Worm (Caenorhabditis elegans) whole organism, young adult: ENCODE results near the gene Y82E9BR.20.
A peak's percentile ranks its signal among the peaks of the same experiment; 100 is the strongest.

ENCODE experiments used
- B0019.2 ChIP-seq: fragments of 200-800 bp; sonication (Bioruptor generic); conservative IDR thresholded peaks from 2 replicates; pipeline ENCODE4 v1.3.6; 2022; ENCODE audit warnings: missing genetic modification reagents, missing genetic modification characterization, missing compliant biosample characterization
- B0261.1 ChIP-seq: sonication (generic microtip); optimal IDR thresholded peaks from 2 replicates; lab custom pipeline; 2016; ENCODE audit warnings: mild to moderate bottlenecking, missing genetic modification characterization, moderate library complexity, missing compliant biosample characterization
- D2030.7 ChIP-seq: fragments of 200-800 bp; sonication (Bioruptor generic); IDR thresholded peaks from 2 replicates; pipeline ENCODE4 v1.3.6; 2022; ENCODE audit warnings: missing genetic modification reagents, missing genetic modification characterization, missing compliant biosample characterization
- F33H1.4 ChIP-seq: fragments of 200-800 bp; sonication (Bioruptor generic); IDR thresholded peaks from 2 replicates; pipeline ENCODE4 v1.3.6; 2022; ENCODE audit warnings: missing genetic modification reagents, missing genetic modification characterization, missing compliant biosample characterization
- F37B4.10 ChIP-seq: fragments of 200-800 bp; sonication (Bioruptor generic); IDR thresholded peaks from 2 replicates; pipeline ENCODE4 v1.3.6; 2022; ENCODE audit warnings: missing genetic modification characterization, missing compliant biosample characterization
- F39B2.1 ChIP-seq: fragments of 200-800 bp; sonication (Bioruptor generic); IDR thresholded peaks from 2 replicates; pipeline ENCODE4 v1.3.6; 2022; ENCODE audit warnings: missing genetic modification reagents, missing genetic modification characterization, missing compliant biosample characterization
- F57C9.4 ChIP-seq: sonication (generic microtip); optimal IDR thresholded peaks from 2 replicates; lab custom pipeline; 2017; ENCODE audit warnings: mild to moderate bottlenecking, missing genetic modification characterization, missing compliant biosample characterization
- K11D2.4 ChIP-seq: fragments of 200-800 bp; sonication (Bioruptor generic); IDR thresholded peaks from 2 replicates; pipeline ENCODE4 v1.3.6; 2022; ENCODE audit warnings: missing genetic modification reagents, missing genetic modification characterization, missing compliant biosample characterization
- K12H6.12 ChIP-seq: fragments of 200-800 bp; sonication (Bioruptor generic); optimal IDR thresholded peaks from 2 replicates; lab custom pipeline; 2018; ENCODE audit warnings: mild to moderate bottlenecking, missing genetic modification characterization, missing compliant biosample characterization
- T07F8.4 ChIP-seq: sonication (generic microtip); optimal IDR thresholded peaks from 2 replicates; lab custom pipeline; 2016; ENCODE audit warnings: mild to moderate bottlenecking, missing genetic modification characterization, moderate library complexity, missing compliant biosample characterization
- Y53F4B.3 ChIP-seq: fragments of 200-800 bp; sonication (Bioruptor generic); IDR thresholded peaks from 2 replicates; pipeline ENCODE4 v1.3.6; 2022; ENCODE audit warnings: missing genetic modification reagents, missing genetic modification characterization, missing compliant biosample characterization
- Y56A3A.18 ChIP-seq: fragments of 200-800 bp; sonication (Bioruptor generic); IDR thresholded peaks from 2 replicates; pipeline ENCODE4 v1.3.6; 2022; ENCODE audit warnings: missing genetic modification reagents, missing genetic modification characterization, missing compliant biosample characterization
- Y67H2A.10 ChIP-seq: fragments of 200-800 bp; sonication (Bioruptor generic); conservative IDR thresholded peaks from 2 replicates; pipeline ENCODE4 v1.3.6; 2022; ENCODE audit warnings: missing genetic modification reagents, missing genetic modification characterization, missing compliant biosample characterization
- Y79H2A.3 ChIP-seq: fragments of 200-800 bp; sonication (Bioruptor generic); conservative IDR thresholded peaks from 2 replicates; pipeline ENCODE4 v1.3.6; 2022; ENCODE audit warnings: missing genetic modification reagents, missing genetic modification characterization, missing compliant biosample characterization
- Y95B8A.8 ChIP-seq: fragments of 200-800 bp; sonication (Bioruptor generic); IDR thresholded peaks from 2 replicates; pipeline ENCODE4 v1.3.6; 2022; ENCODE audit warnings: missing genetic modification reagents, missing genetic modification characterization, missing compliant biosample characterization
- akir-1 ChIP-seq: fragments of 200-800 bp; sonication (Bioruptor generic); optimal IDR thresholded peaks from 2 replicates; lab custom pipeline; 2018; ENCODE audit warnings: mild to moderate bottlenecking, missing genetic modification characterization, moderate library complexity, missing compliant biosample characterization
- attf-5 ChIP-seq: fragments of 200-800 bp; sonication (Bioruptor generic); optimal IDR thresholded peaks from 2 replicates; lab custom pipeline; 2018; ENCODE audit warnings: mild to moderate bottlenecking, missing genetic modification characterization, missing compliant biosample characterization
- attf-6 ChIP-seq: fragments of 200-800 bp; sonication (Bioruptor generic); IDR thresholded peaks from 2 replicates; pipeline ENCODE4 v1.3.6; 2022; ENCODE audit warnings: missing genetic modification reagents, missing genetic modification characterization, missing compliant biosample characterization
- cebp-1 ChIP-seq, 2 experiments: fragments of 200-800 bp in 1 of 2; sonication (Bioruptor generic) in 1 of 2; sonication (generic microtip) in 1 of 2; IDR thresholded peaks in 1 of 2; optimal IDR thresholded peaks in 1 of 2; 2 replicates each; pipeline versions ENCODE4 v1.3.6 to Lab custom; 2017 to 2022; ENCODE audit warnings: missing compliant biosample characterization in 2 of 2, missing genetic modification characterization in 2 of 2, mild to moderate bottlenecking in 1 of 2, missing genetic modification reagents in 1 of 2, moderate library complexity in 1 of 2
- ceh-27 ChIP-seq: fragments of 200-800 bp; sonication (Bioruptor generic); optimal IDR thresholded peaks from 2 replicates; lab custom pipeline; 2018; ENCODE audit warnings: mild to moderate bottlenecking, missing genetic modification characterization, moderate library complexity, missing compliant biosample characterization
- ceh-40 ChIP-seq: fragments of 200-800 bp; sonication (Bioruptor generic); IDR thresholded peaks from 2 replicates; pipeline ENCODE4 v1.3.6; 2022; ENCODE audit warnings: missing genetic modification characterization, missing compliant biosample characterization
- ceh-79 ChIP-seq: sonication (generic microtip); optimal IDR thresholded peaks from 2 replicates; lab custom pipeline; 2017; ENCODE audit warnings: mild to moderate bottlenecking, missing genetic modification characterization, missing compliant biosample characterization
- dpff-1 ChIP-seq: sonication (generic microtip); optimal IDR thresholded peaks from 2 replicates; lab custom pipeline; 2017; ENCODE audit warnings: mild to moderate bottlenecking, missing genetic modification characterization, missing compliant biosample characterization
- dpl-1 ChIP-seq: fragments of 150-350 bp; optimal IDR thresholded peaks from 2 replicates; lab custom pipeline; 2014; ENCODE audit warnings: missing biosample characterization, missing genetic modification reagents, missing genetic modification characterization
- egl-44 ChIP-seq: fragments of 200-800 bp; sonication (Bioruptor generic); IDR thresholded peaks from 2 replicates; pipeline ENCODE4 v1.3.6; 2022; ENCODE audit warnings: missing genetic modification reagents, missing genetic modification characterization, missing compliant biosample characterization
- egrh-3 ChIP-seq: fragments of 200-800 bp; sonication (Bioruptor generic); IDR thresholded peaks from 2 replicates; pipeline ENCODE4 v1.3.6; 2022; ENCODE audit warnings: missing genetic modification reagents, missing genetic modification characterization, missing compliant biosample characterization
- ekl-4 ChIP-seq: fragments of 200-800 bp; sonication (Bioruptor generic); IDR thresholded peaks from 2 replicates; pipeline ENCODE4 v1.3.6; 2022; ENCODE audit warnings: missing genetic modification reagents, missing genetic modification characterization, missing compliant biosample characterization
- ets-4 ChIP-seq: fragments of 200-800 bp; sonication (Bioruptor generic); optimal IDR thresholded peaks from 2 replicates; lab custom pipeline; 2018; ENCODE audit warnings: mild to moderate bottlenecking, missing genetic modification characterization, missing compliant biosample characterization
- fkh-3 ChIP-seq: sonication (generic microtip); optimal IDR thresholded peaks from 2 replicates; lab custom pipeline; 2016; ENCODE audit warnings: mild to moderate bottlenecking, missing genetic modification characterization, missing compliant biosample characterization
- him-1 ChIP-seq: sonication (generic microtip); optimal IDR thresholded peaks from 2 replicates; lab custom pipeline; 2016; ENCODE audit warnings: missing genotype, missing genetic modification reagents, missing genetic modification characterization, missing compliant biosample characterization
- hsf-1 ChIP-seq: fragments of 200-800 bp; sonication (Bioruptor generic); IDR thresholded peaks from 2 replicates; pipeline ENCODE4 v1.3.6; 2022; ENCODE audit warnings: missing genetic modification reagents, missing genetic modification characterization, missing compliant biosample characterization
- lag-1 ChIP-seq: fragments of 200-800 bp; sonication (Bioruptor generic); IDR thresholded peaks from 2 replicates; pipeline ENCODE4 v1.3.6; 2022; ENCODE audit warnings: missing genetic modification reagents, missing genetic modification characterization, missing compliant biosample characterization
- let-607 ChIP-seq, 2 experiments: fragments of 200-800 bp in 1 of 2; sonication (Bioruptor generic) in 1 of 2; sonication (generic microtip) in 1 of 2; optimal IDR thresholded peaks; 2 replicates each; lab custom pipeline; 2016 to 2018; ENCODE audit warnings: mild to moderate bottlenecking in 2 of 2, missing compliant biosample characterization in 2 of 2, missing genetic modification characterization in 2 of 2, moderate library complexity in 2 of 2, missing genotype in 1 of 2
- mes-4 ChIP-seq: sonication (generic microtip); optimal IDR thresholded peaks from 2 replicates; lab custom pipeline; 2016; ENCODE audit warnings: missing genotype, missing genetic modification characterization, missing compliant biosample characterization
- mxl-1 ChIP-seq: sonication (generic microtip); optimal IDR thresholded peaks from 2 replicates; lab custom pipeline; 2016; ENCODE audit warnings: missing genetic modification characterization, missing compliant biosample characterization
- nfya-2 ChIP-seq: fragments of 200-800 bp; sonication (Bioruptor generic); IDR thresholded peaks from 2 replicates; pipeline ENCODE4 v1.3.6; 2022; ENCODE audit warnings: missing genetic modification reagents, missing genetic modification characterization, missing compliant biosample characterization
- nfyb-1 ChIP-seq: fragments of 200-800 bp; sonication (Bioruptor generic); IDR thresholded peaks from 2 replicates; pipeline ENCODE4 v1.3.6; 2022; ENCODE audit warnings: missing genetic modification reagents, missing genetic modification characterization, missing compliant biosample characterization
- nhr-120 ChIP-seq: fragments of 200-800 bp; sonication (Bioruptor generic); IDR thresholded peaks from 2 replicates; pipeline ENCODE4 v1.3.6; 2022; ENCODE audit warnings: missing genetic modification characterization, missing compliant biosample characterization
- nhr-179 ChIP-seq: sonication (generic microtip); optimal IDR thresholded peaks from 2 replicates; lab custom pipeline; 2016; ENCODE audit warnings: mild to moderate bottlenecking, missing genetic modification characterization, missing compliant biosample characterization
- nhr-27 ChIP-seq: fragments of 200-800 bp; sonication (Bioruptor generic); optimal IDR thresholded peaks from 2 replicates; lab custom pipeline; 2018; ENCODE audit warnings: mild to moderate bottlenecking, missing genetic modification characterization, moderate library complexity, missing compliant biosample characterization
- sdz-38 ChIP-seq: sonication (generic microtip); optimal IDR thresholded peaks from 2 replicates; lab custom pipeline; 2016; ENCODE audit warnings: missing genotype, missing genetic modification characterization, missing compliant biosample characterization
- snpc-1.1 ChIP-seq: sonication (generic microtip); optimal IDR thresholded peaks from 2 replicates; lab custom pipeline; 2017; ENCODE audit warnings: missing genetic modification characterization, mild to moderate bottlenecking, missing compliant biosample characterization, antibody characterized with exemption, moderate library complexity, missing genotype, missing genetic modification reagents; ENCODE audit not compliant: insufficient read depth
- tbp1 ChIP-seq: fragments of 200-800 bp; sonication (Bioruptor generic); optimal IDR thresholded peaks from 2 replicates; lab custom pipeline; 2018; ENCODE audit warnings: mild to moderate bottlenecking, missing genetic modification characterization, missing compliant biosample characterization
- tbx-9 ChIP-seq: sonication (generic microtip); optimal IDR thresholded peaks from 2 replicates; lab custom pipeline; 2016; ENCODE audit warnings: borderline replicate concordance, missing genetic modification characterization, inconsistent platforms, missing compliant biosample characterization
- unc-62 ChIP-seq: fragments of 150-350 bp; optimal IDR thresholded peaks from 2 replicates; lab custom pipeline; 2014; ENCODE audit warnings: missing biosample characterization, missing genetic modification reagents, missing genetic modification characterization
- ztf-18 ChIP-seq: sonication (generic microtip); optimal IDR thresholded peaks from 2 replicates; lab custom pipeline; 2016; ENCODE audit warnings: missing genotype, mild to moderate bottlenecking, missing genetic modification characterization, missing compliant biosample characterization
- ztf-6 ChIP-seq: fragments of 200-800 bp; sonication (Bioruptor generic); IDR thresholded peaks from 2 replicates; pipeline ENCODE4 v1.3.6; 2022; ENCODE audit warnings: missing genetic modification reagents, missing genetic modification characterization, missing compliant biosample characterization

The Y82E9BR.20 gene

DNA sequence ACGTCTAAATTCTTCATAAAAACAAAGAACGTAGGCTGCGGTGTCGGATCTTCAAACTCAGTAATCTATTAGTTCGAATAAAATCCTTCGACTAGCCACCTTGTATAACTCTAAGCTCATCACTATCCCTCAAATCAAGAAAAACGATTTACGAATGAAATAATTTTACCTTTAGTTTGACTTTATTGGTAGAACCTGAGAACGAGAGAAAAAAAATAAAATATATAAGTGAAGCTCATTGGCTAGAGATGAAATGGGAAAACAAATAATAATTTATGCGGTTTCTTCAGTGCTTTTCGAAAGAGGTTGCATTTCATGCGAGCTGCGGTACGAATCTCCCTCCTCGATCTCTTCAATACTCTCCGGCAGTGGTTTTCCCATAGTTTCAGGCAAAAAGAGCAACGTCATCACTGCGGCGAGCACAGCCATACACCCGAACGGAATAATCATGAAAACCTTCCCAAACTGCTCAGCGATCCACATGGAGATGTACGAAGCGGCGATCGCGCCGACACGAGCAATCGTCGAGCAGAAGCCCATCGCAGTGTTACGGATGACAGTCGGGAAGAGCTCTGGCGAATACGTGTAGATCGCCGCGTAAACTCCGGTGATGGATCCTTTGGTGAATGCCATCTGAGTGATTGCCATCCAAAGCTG is 45.6 kb downstream of the Y82E9BR.20 start (continued):
- peak; percentile 57; the same call in 1 of the 2 replicates for TF ChIP-seq F33H1.4 (GFP tag; lab: Robert Waterston, UW)
- peak; percentile 46 to 74 for TF ChIP-seq let-607 (tag; optimal IDR thresholded peaks at IDR 0.05; lab: Kevin White, UChicago)
- TF ChIP-seq egl-44 (GFP tag; lab: Robert Waterston, UW) = peak; percentile 47; the same call in 1 of the 2 replicates
- peak; percentile 79 for TF ChIP-seq K12H6.12 (tag; lab: Kevin White, UChicago)
- TF ChIP-seq nhr-179 = no peak
- peak; percentile 69 for TF ChIP-seq mxl-1 (tag; lab: Kevin White, UChicago)
- no peak for TF ChIP-seq akir-1 (GFP tag; lab: Kevin White, UChicago)
- TF ChIP-seq nhr-120 (GFP tag; lab: Robert Waterston, UW) = peak; percentile 72; the same call in 1 of the 2 replicates
- TF ChIP-seq tbx-9 (tag; lab: Kevin White, UChicago) = no peak
- peak; percentile 57 for TF ChIP-seq ztf-18 (tag; lab: Kevin White, UChicago)
- peak; percentile 69 for TF ChIP-seq tbp1 (GFP tag; lab: Kevin White, UChicago)
- TF ChIP-seq ekl-4 (GFP tag; lab: Robert Waterston, UW) = peak; percentile 91
- TF ChIP-seq Y95B8A.8 (GFP tag; lab: Robert Waterston, UW) = peak; percentile 85; the same call in 1 of the 2 replicates
- TF ChIP-seq unc-62 (GFP tag; lab: Kevin White, UChicago) = no peak
- no peak for TF ChIP-seq sdz-38
- TF ChIP-seq nfya-2 (GFP tag; lab: Robert Waterston, UW) = no peak; the same call in 1 of the 2 replicates
- TF ChIP-seq snpc-1.1 (tag; lab: Kevin White, UChicago) = peak; percentile 71
- peak; percentile 89 for TF ChIP-seq fkh-3
- TF ChIP-seq dpl-1 (GFP tag; lab: Kevin White, UChicago) = no peak
- TF ChIP-seq ets-4 (GFP tag; lab: Kevin White, UChicago) = no peak
- 0 out of 2 replicates have a peak, but pooled peaks have one; percentile 60 for TF ChIP-seq K11D2.4 (GFP tag; lab: Robert Waterston, UW)
- TF ChIP-seq Y67H2A.10 (GFP tag; lab: Robert Waterston, UW) = no peak
- peak; percentile 82 for TF ChIP-seq attf-6 (GFP tag; lab: Robert Waterston, UW)
- TF ChIP-seq ztf-6 (GFP tag; lab: Robert Waterston, UW) = no peak
- peak; percentile 31; the same call in 1 of the 2 replicates for TF ChIP-seq cebp-1 (GFP tag; IDR thresholded peaks at IDR 0.05; lab: Robert Waterston, UW)
- TF ChIP-seq cebp-1 (tag; optimal IDR thresholded peaks at IDR 0.05; lab: Kevin White, UChicago) = peak; percentile 80
- no peak for TF ChIP-seq egrh-3
- TF ChIP-seq ceh-27 (GFP tag; lab: Kevin White, UChicago) = no peak
- no peak for TF ChIP-seq lag-1
- TF ChIP-seq B0019.2 (GFP tag; lab: Robert Waterston, UW) = no peak
- peak; percentile 90 for TF ChIP-seq Y79H2A.3 (GFP tag; lab: Robert Waterston, UW)
- TF ChIP-seq T07F8.4 = no peak
- peak; percentile 17 for TF ChIP-seq mes-4 (tag; lab: Kevin White, UChicago)
- peak; percentile 58; the same call in 1 of the 2 replicates for TF ChIP-seq D2030.7 (GFP tag; lab: Robert Waterston, UW)
- peak; percentile 94 for TF ChIP-seq F39B2.1
- peak; percentile 94 for TF ChIP-seq ceh-79 (tag; lab: Kevin White, UChicago)
- TF ChIP-seq nfyb-1 (GFP tag; lab: Robert Waterston, UW) = peak; percentile 90
- TF ChIP-seq Y53F4B.3 = no peak; the same call in 1 of the 2 replicates
- peak; percentile 83 for TF ChIP-seq nhr-27 (tag; lab: Kevin White, UChicago)
- TF ChIP-seq Y56A3A.18 (GFP tag; lab: Robert Waterston, UW) = peak; percentile 90; the same call in 1 of the 2 replicates
- 0 out of 2 replicates have a peak, but pooled peaks have one; percentile 47 for TF ChIP-seq ceh-40 (GFP tag; lab: Robert Waterston, UW)
- no peak for TF ChIP-seq F57C9.4 (tag; lab: Kevin White, UChicago)
- TF ChIP-seq B0261.1 (tag; lab: Kevin White, UChicago) = peak; percentile 36
- TF ChIP-seq him-1 (tag; lab: Kevin White, UChicago) = peak; percentile 41
- 0 out of 2 replicates have a peak, but pooled peaks have one; percentile 42 for TF ChIP-seq F37B4.10
- TF ChIP-seq dpff-1 (tag; lab: Kevin White, UChicago) = peak; percentile 81
- TF ChIP-seq hsf-1 = peak; percentile 79
- TF ChIP-seq attf-5 (GFP tag; lab: Kevin White, UChicago) = peak; percentile 63
